Fruit fly (Drosophila melanogaster): ENCODE measurements around the gene Tmem43.

Tmem43 gene

DNA sequence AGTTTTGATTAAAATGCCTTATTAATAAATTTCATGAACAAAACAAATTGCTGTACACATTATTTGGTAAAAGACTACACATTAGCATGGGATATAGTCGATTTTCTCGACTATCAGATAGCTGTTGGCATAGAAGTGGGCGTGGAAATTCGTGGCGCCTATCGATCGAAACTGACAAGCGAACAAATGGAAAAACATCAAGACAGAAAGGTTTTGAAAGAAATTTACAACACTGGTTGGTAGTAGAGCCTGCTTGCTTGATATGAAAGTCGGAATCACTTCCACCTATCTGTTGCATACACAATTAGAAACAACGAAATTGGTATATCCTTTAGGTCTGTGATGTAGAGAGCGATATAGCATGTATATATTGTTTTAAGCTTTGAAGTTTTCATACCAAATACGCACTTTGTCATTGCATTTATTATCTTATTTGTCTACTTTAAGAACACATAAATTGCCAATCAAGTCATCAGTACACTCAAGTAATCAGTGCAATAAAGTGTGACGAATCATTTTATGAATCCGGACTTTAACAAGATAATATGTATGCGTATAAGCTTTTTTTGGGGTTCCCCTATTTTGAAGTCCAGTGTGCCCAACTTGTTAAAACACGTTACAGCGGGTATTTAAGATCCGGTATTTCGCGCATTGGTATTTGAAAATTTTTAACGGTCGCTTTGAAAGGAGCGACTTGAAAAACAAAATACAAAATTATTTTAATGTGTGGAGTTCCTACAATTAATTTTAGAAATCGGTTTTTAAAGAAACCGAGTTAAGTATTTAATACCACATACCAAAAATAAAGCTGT, 1.1 kb upstream of the Tmem43 start (continued):
- TF ChIP-seq knrl (GFP tag; IDR thresholded peaks at IDR 0.05; ENCODE audit: partially characterized antibody) (peak; percentile 21; the same call in 1 of the 3 replicates), mld (GFP tag; IDR thresholded peaks at IDR 0.05; ENCODE audit: partially characterized antibody) (no peak), CG12299 (tag; optimal IDR thresholded peaks at IDR 0.05) (no peak), emc (GFP tag; optimal IDR thresholded peaks at IDR 0.05) (no peak), Fer2 (tag; optimal IDR thresholded peaks at IDR 0.05) (no peak), CG4360 (GFP tag; IDR thresholded peaks at IDR 0.05) (no peak), danr (GFP tag; IDR thresholded peaks at IDR 0.05) (no peak), her (GFP tag; optimal IDR thresholded peaks at IDR 0.05) (no peak), pho (GFP tag; optimal IDR thresholded peaks at IDR 0.05) (no peak), Dref (GFP tag; IDR thresholded peaks at IDR 0.05) (peak; percentile 35; the same call in 1 of the 2 replicates), CG6813 (GFP tag; optimal IDR thresholded peaks at IDR 0.05) (no peak), Mrtf (GFP tag; IDR thresholded peaks at IDR 0.05) (no peak), dmrt99B (tag; optimal IDR thresholded peaks at IDR 0.05) (no peak), Doc3 (GFP tag; IDR thresholded peaks at IDR 0.05; ENCODE audit: partially characterized antibody) (peak; percentile 53; the same call in 2 of the 3 replicates), lab (GFP tag; optimal IDR thresholded peaks at IDR 0.05) (no peak), CG6765 (GFP tag; optimal IDR thresholded peaks at IDR 0.05) (no peak), Deaf1 (tag; optimal IDR thresholded peaks at IDR 0.05) (no peak), CG13287 (GFP tag; IDR thresholded peaks at IDR 0.05; ENCODE audit: partially characterized antibody) (peak; percentile 19; the same call in 1 of the 2 replicates), Hsf (GFP tag; optimal IDR thresholded peaks at IDR 0.05) (no peak), Atf6 (GFP tag; IDR thresholded peaks at IDR 0.05) (no peak), zen (tag; optimal IDR thresholded peaks at IDR 0.05) (no peak), NC2α (GFP tag; optimal IDR thresholded peaks at IDR 0.05) (no peak), ken (GFP tag; IDR thresholded peaks at IDR 0.05) (no peak), ATbp (GFP tag; optimal IDR thresholded peaks at IDR 0.05) (no peak), Opbp (GFP tag; IDR thresholded peaks at IDR 0.05; ENCODE audit: partially characterized antibody) (0 out of 3 replicates have a peak, but pooled peaks have one; percentile 13), bigmax (GFP tag; optimal IDR thresholded peaks at IDR 0.05) (no peak), rib (GFP tag; IDR thresholded peaks at IDR 0.05) (no peak), BtbVII (GFP tag; optimal IDR thresholded peaks at IDR 0.05) (no peak), h (optimal IDR thresholded peaks at IDR 0.05) (no peak), HHEX (GFP tag; optimal IDR thresholded peaks at IDR 0.05) (no peak), Hmx (GFP tag; optimal IDR thresholded peaks at IDR 0.05) (no peak), D19A (tag; optimal IDR thresholded peaks at IDR 0.05) (no peak), Nf-YB (GFP tag; optimal IDR thresholded peaks at IDR 0.05) (no peak), ro (GFP tag; IDR thresholded peaks at IDR 0.05) (no peak), pzg (GFP tag; optimal IDR thresholded peaks at IDR 0.05) (peak; percentile 41), Fer3 (tag; optimal IDR thresholded peaks at IDR 0.05) (no peak), CG10267 (tag; optimal IDR thresholded peaks at IDR 0.05) (peak; percentile 68), CG12071 (GFP tag; optimal IDR thresholded peaks at IDR 0.05) (no peak), oc (tag; optimal IDR thresholded peaks at IDR 0.05) (no peak), yki (optimal IDR thresholded peaks at IDR 0.05) (no peak), Dek (tag; optimal IDR thresholded peaks at IDR 0.05) (no peak), HLH3B (GFP tag; IDR thresholded peaks at IDR 0.05) (no peak), CG3281 (GFP tag; optimal IDR thresholded peaks at IDR 0.05) (no peak), CG31441 (GFP tag; IDR thresholded peaks at IDR 0.05) (no peak), gfzf (GFP tag; optimal IDR thresholded peaks at IDR 0.05) (peak; percentile 70), Bteb2 (GFP tag; optimal IDR thresholded peaks at IDR 0.05) (no peak), HLH4C (GFP tag; IDR thresholded peaks at IDR 0.05; ENCODE audit: partially characterized antibody) (no peak), dati (GFP tag; IDR thresholded peaks at IDR 0.05) (no peak), Myb (GFP tag; optimal IDR thresholded peaks at IDR 0.05) (peak; percentile 91)
